Worm (Caenorhabditis elegans) whole organism, L1 larva: ENCODE data around the gene K07E8.7.

ENCODE experiments used
- C34B4.2 ChIP-seq: sonication (generic microtip); optimal IDR thresholded peaks from 2 replicates; lab custom pipeline; 2017; ENCODE audit warnings: mild to moderate bottlenecking, missing genetic modification characterization, missing compliant biosample characterization
- ama-1 ChIP-seq: fragments of 150-350 bp; optimal IDR thresholded peaks from 2 replicates; lab custom pipeline; 2014
- dpl-1 ChIP-seq, 3 experiments: fragments of 150-350 bp in 2 of 3; sonication (generic microtip) in 1 of 3; optimal IDR thresholded peaks; 2 replicates each; lab custom pipeline; 2014 to 2017; ENCODE audit warnings: missing biosample characterization in 3 of 3, missing genetic modification characterization in 3 of 3, missing genetic modification reagents in 3 of 3
- elt-2 ChIP-seq: sonication (generic microtip); optimal IDR thresholded peaks from 2 replicates; lab custom pipeline; 2016; ENCODE audit warnings: missing genetic modification characterization, mild to moderate bottlenecking, inconsistent platforms, missing compliant biosample characterization, missing genetic modification reagents
- jun-1 ChIP-seq: fragments of 150-350 bp; optimal IDR thresholded peaks from 2 replicates; lab custom pipeline; 2014; ENCODE audit warnings: missing biosample characterization, missing genetic modification reagents, missing genetic modification characterization
- snpc-4 ChIP-seq: fragments of 150-350 bp; optimal IDR thresholded peaks from 2 replicates; lab custom pipeline; 2014; ENCODE audit warnings: missing biosample characterization, missing genetic modification characterization
- ztf-4 ChIP-seq: fragments of 150-350 bp; optimal IDR thresholded peaks from 2 replicates; lab custom pipeline; 2014; ENCODE audit warnings: missing biosample characterization, missing genetic modification characterization

DNA sequence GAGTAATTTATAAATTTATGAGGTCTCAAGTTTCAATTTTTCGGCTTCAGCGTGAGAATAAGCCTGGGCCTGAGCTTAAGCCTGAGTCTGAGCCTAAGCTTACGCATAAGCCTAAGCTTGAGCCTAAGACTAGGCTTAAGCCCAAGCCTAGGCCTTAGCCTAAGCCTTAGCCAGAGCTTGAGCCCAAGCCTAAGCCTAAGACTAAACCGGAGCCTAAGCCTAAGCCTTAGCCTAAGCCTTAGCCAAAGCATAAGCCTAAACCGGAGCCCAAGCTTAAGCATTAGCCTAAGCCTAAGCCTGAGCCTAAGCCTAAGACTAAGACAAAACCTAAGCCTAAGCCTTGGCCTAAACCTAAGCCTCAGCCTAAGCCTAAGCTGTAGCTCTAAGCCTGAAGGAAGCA lies 6.4 kb downstream of the K07E8.7 start:
- TF ChIP-seq elt-2 (no peak), C34B4.2 (no peak), snpc-4 (no peak), ztf-4 (tag; lab: Kevin White, UChicago) (no peak), jun-1 (tag; lab: Kevin White, UChicago) (no peak), ama-1 (lab: Kevin White, UChicago) (no peak), dpl-1 (GFP tag; optimal IDR thresholded peaks at IDR 0.05; lab: Kevin White, UChicago) (no peak)
